Fruit fly (Drosophila melanogaster): ENCODE measurements around the gene eIF5B.
A peak's percentile ranks its signal among the peaks of the same experiment; 100 is the strongest.

eIF5B gene

DNA sequence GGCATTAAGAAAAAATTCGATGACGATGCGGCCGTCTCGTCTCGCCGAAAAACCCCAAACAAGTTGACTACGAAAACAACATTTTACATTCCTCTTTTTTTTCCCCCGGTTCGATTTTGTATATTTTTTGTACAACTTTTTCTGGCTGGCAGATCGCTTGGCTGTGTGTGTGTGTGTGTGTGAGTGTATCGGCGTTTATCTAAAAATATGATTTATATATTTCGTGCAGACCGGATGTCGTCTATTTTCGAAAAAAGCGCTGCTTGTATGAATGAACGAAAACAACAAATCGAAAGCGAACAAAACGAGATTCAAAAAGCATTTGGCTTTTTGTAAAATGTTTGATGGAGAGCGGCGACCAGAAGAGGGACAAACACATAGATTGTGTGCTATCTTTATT is 26.8 kb downstream of the eIF5B start:
- peak; percentile 16 for TF ChIP-seq Eip78C (GFP tag)
- no peak for TF ChIP-seq dac (GFP tag; optimal IDR thresholded peaks at IDR 0.05)

DNA sequence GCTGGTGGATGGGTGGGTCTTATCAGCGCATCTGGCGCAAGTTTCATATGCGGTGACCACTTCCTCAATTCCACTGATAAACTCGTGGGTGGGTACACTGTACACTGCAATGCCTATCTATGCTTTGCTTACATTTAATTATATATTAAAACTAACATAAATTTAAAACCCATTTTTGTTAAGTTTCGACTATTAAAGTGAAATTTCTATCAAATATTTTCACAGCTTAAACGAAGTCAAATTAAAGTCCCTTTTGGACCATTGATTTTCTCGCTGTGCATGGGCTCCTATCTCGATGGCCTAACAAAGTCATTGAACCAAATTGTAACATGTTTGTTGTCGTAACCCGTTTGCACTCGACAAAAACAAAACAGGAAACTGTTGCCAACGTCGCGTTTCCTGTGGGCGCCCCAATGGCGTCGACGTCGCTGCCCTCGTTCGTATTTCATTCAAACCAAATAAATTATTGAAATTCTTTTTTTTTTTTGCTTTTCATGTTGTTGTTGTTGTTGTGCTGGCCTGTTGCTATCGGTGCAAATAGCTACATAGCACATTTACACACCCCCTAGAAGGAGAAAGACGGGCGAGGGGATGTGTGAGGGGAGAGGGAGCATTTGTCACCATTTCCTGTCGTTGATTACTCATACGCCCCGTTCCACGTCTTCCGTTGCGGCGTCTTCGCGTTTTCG is 28.0 kb downstream of the eIF5B start:
- TF ChIP-seq CG32006 (GFP tag; optimal IDR thresholded peaks at IDR 0.05), result peak; percentile 78
- peak; percentile 79 for TF ChIP-seq lz (GFP tag; optimal IDR thresholded peaks at IDR 0.05)
- TF ChIP-seq salr (GFP tag; optimal IDR thresholded peaks at IDR 0.05), result peak in 1 of 2 experiments; percentile 15
- peak; percentile 67 for TF ChIP-seq CG11902 (GFP tag; optimal IDR thresholded peaks at IDR 0.05)
- peak; percentile 85 for TF ChIP-seq topi (GFP tag; optimal IDR thresholded peaks at IDR 0.05)
- peak; percentile 80 for TF ChIP-seq CG8119 (GFP tag; IDR thresholded peaks at IDR 0.05)
- no peak for TF ChIP-seq fd85E (GFP tag; optimal IDR thresholded peaks at IDR 0.05)
- TF ChIP-seq CG6808 (GFP tag; optimal IDR thresholded peaks at IDR 0.05), result no peak
- TF ChIP-seq Ets21C (GFP tag; optimal IDR thresholded peaks at IDR 0.05), result peak; percentile 52
- peak; percentile 71 for TF ChIP-seq CG3919 (GFP tag; optimal IDR thresholded peaks at IDR 0.05)
- TF ChIP-seq Sox102F (GFP tag; optimal IDR thresholded peaks at IDR 0.05), result peak; percentile 83
- peak; percentile 84 for TF ChIP-seq cyc (GFP tag; optimal IDR thresholded peaks at IDR 0.05)
- TF ChIP-seq CG34406 (GFP tag; optimal IDR thresholded peaks at IDR 0.05), result peak; percentile 84
- TF ChIP-seq CG8319 (GFP tag; optimal IDR thresholded peaks at IDR 0.05), result peak; percentile 66
- TF ChIP-seq CG1621 (tag; optimal IDR thresholded peaks at IDR 0.05), result no peak
- TF ChIP-seq Ets96B (tag; optimal IDR thresholded peaks at IDR 0.05), result peak; percentile 41
- TF ChIP-seq net (GFP tag; optimal IDR thresholded peaks at IDR 0.05), result peak; percentile 67
- TF ChIP-seq eg (GFP tag; IDR thresholded peaks at IDR 0.05), result peak; percentile 89
- peak; percentile 57 for TF ChIP-seq CG7368 (GFP tag; optimal IDR thresholded peaks at IDR 0.05)
- TF ChIP-seq CG15336 (GFP tag; IDR thresholded peaks at IDR 0.05), result peak; percentile 89
- peak; percentile 83 for TF ChIP-seq vri (GFP tag; optimal IDR thresholded peaks at IDR 0.05)
- no peak for TF ChIP-seq Hr38 (GFP tag; optimal IDR thresholded peaks at IDR 0.05)
- peak; percentile 79 for TF ChIP-seq OdsH (GFP tag; optimal IDR thresholded peaks at IDR 0.05)
- peak; percentile 73 for TF ChIP-seq Gug (GFP tag; IDR thresholded peaks at IDR 0.05)
- peak; percentile 36 for TF ChIP-seq CG10669 (GFP tag; optimal IDR thresholded peaks at IDR 0.05)
- peak in 1 of 2 experiments; percentile 18 for TF ChIP-seq ss (GFP tag; optimal IDR thresholded peaks at IDR 0.05)
- TF ChIP-seq CG6276 (GFP tag; optimal IDR thresholded peaks at IDR 0.05), result peak; percentile 52
- TF ChIP-seq Eip75B (GFP tag; optimal IDR thresholded peaks at IDR 0.05), result peak; percentile 63
- peak; percentile 36 for TF ChIP-seq fkh (GFP tag; optimal IDR thresholded peaks at IDR 0.05)
- TF ChIP-seq CG10631 (GFP tag; optimal IDR thresholded peaks at IDR 0.05), result peak; percentile 64
- peak; percentile 92 for TF ChIP-seq svp (GFP tag)
- peak; percentile 71 for TF ChIP-seq Blimp-1 (GFP tag; optimal IDR thresholded peaks at IDR 0.05)
- TF ChIP-seq Eip93F (GFP tag; optimal IDR thresholded peaks at IDR 0.05), result peak; percentile 71
- TF ChIP-seq acj6 (GFP tag; optimal IDR thresholded peaks at IDR 0.05), result peak; percentile 84
- TF ChIP-seq CG3032 (tag; optimal IDR thresholded peaks at IDR 0.05), result peak; percentile 46
- peak; percentile 24 for TF ChIP-seq spab (GFP tag; optimal IDR thresholded peaks at IDR 0.05)
- TF ChIP-seq achi (GFP tag; optimal IDR thresholded peaks at IDR 0.05), result peak; percentile 79
- peak; percentile 84 for TF ChIP-seq CG31627 (GFP tag; optimal IDR thresholded peaks at IDR 0.05)
- peak; percentile 4 for TF ChIP-seq dsx (GFP tag; optimal IDR thresholded peaks at IDR 0.05; ENCODE audit: poor library complexity, severe bottlenecking)
- peak; percentile 60 for TF ChIP-seq Sox15 (GFP tag; optimal IDR thresholded peaks at IDR 0.05)
- TF ChIP-seq Sox14 (GFP tag; optimal IDR thresholded peaks at IDR 0.05), result peak; percentile 69
- TF ChIP-seq Eip78C (GFP tag), result peak; percentile 93
- peak; percentile 37 for TF ChIP-seq dac (GFP tag; optimal IDR thresholded peaks at IDR 0.05)
- TF ChIP-seq CG9139 (GFP tag; optimal IDR thresholded peaks at IDR 0.05), result no peak
- TF ChIP-seq esn (GFP tag; optimal IDR thresholded peaks at IDR 0.05), result peak; percentile 89
- TF ChIP-seq fd59A (GFP tag; optimal IDR thresholded peaks at IDR 0.05), result no peak
- peak; percentile 59 for TF ChIP-seq CG4318 (GFP tag; optimal IDR thresholded peaks at IDR 0.05)
- TF ChIP-seq CG11762 (GFP tag; optimal IDR thresholded peaks at IDR 0.05; ENCODE audit: insufficient read depth), result peak; percentile 54
